Worm (Caenorhabditis elegans) whole organism, dauer: ENCODE data around the gene abf-4.
"Not testable (repeated sequence)": the region's sequence is repeated elsewhere in the genome, so short reads cannot be mapped to it uniquely, and the experiment has no call there.

Experiments used
- unc-62 ChIP-seq: sonication (generic microtip); optimal IDR thresholded peaks from 2 replicates; lab custom pipeline; 2017; ENCODE audit warnings: missing biosample characterization, missing genetic modification reagents, missing genetic modification characterization

abf-4 gene

ce11 chrV:20558270-20558669, at the start of gene abf-4:
Gene abf-4, minus strand, starts transcription at chrV:20558370.
- no peak for TF ChIP-seq unc-62 (GFP tag; lab: Kevin White, UChicago)

- no peak for TF ChIP-seq unc-62 (GFP tag; lab: Kevin White, UChicago)
Observed at ce11 chrV:20606617-20607016, 48.4 kb upstream of the abf-4 start, which contains the start of gene F46B3.23. Gene F46B3.23, minus strand, starts transcription at chrV:20606717.

- no peak for TF ChIP-seq unc-62 (GFP tag; lab: Kevin White, UChicago)
Observed at ce11 chrV:20604606-20605155, 46.5 kb upstream of the abf-4 start, which contains the start of gene ttr-57. Gene ttr-57, plus strand, starts transcription at chrV:20605105.

ce11 chrV:20603014-20603413, 44.8 kb upstream of the abf-4 start, which contains the start of gene ttr-11:
Gene ttr-11, plus strand, starts transcription at chrV:20603314.
- TF ChIP-seq unc-62 (GFP tag; lab: Kevin White, UChicago) = no peak

- TF ChIP-seq unc-62 (GFP tag; lab: Kevin White, UChicago) = no peak
Observed at ce11 chrV:20600704-20601103, 42.5 kb upstream of the abf-4 start.

- no peak for TF ChIP-seq unc-62 (GFP tag; lab: Kevin White, UChicago)
Observed at ce11 chrV:20599795-20600194, 41.6 kb upstream of the abf-4 start, which contains the start of gene col-163. Gene col-163, plus strand, starts transcription at chrV:20600095.

- TF ChIP-seq unc-62 (GFP tag; lab: Kevin White, UChicago) = no peak
Observed at ce11 chrV:20597076-20597475, 38.9 kb upstream of the abf-4 start, which contains the start of gene F46B3.1. Gene F46B3.1, minus strand, starts transcription at chrV:20597176.

- TF ChIP-seq unc-62 (GFP tag; lab: Kevin White, UChicago) = no peak
Observed at ce11 chrV:20595653-20596052, 37.5 kb upstream of the abf-4 start, which contains the start of gene F26F2.11. Gene F26F2.11, minus strand, starts transcription at chrV:20595753.

- no peak for TF ChIP-seq unc-62 (GFP tag; lab: Kevin White, UChicago)
Observed at ce11 chrV:20594746-20595145, 36.6 kb upstream of the abf-4 start, which contains the start of gene F26F2.10. Gene F26F2.10, minus strand, starts transcription at chrV:20594846.

- no peak for TF ChIP-seq unc-62 (GFP tag; lab: Kevin White, UChicago)
Observed at ce11 chrV:20580511-20581040, 22.4 kb upstream of the abf-4 start, which contains the start of gene F26F2.7. Gene F26F2.7, plus strand, starts transcription at chrV:20580990.

- no peak for TF ChIP-seq unc-62 (GFP tag; lab: Kevin White, UChicago)
Observed at ce11 chrV:20579534-20579933, 21.4 kb upstream of the abf-4 start, which contains the start of gene F26F2.8. Gene F26F2.8, plus strand, starts transcription at chrV:20579546.

ce11 chrV:20574872-20575271, 16.7 kb upstream of the abf-4 start:
- no peak for TF ChIP-seq unc-62 (GFP tag; lab: Kevin White, UChicago)

- no peak for TF ChIP-seq unc-62 (GFP tag; lab: Kevin White, UChicago)
Observed at ce11 chrV:20574314-20574713, 16.1 kb upstream of the abf-4 start, which contains the start of gene clec-263. Gene clec-263, plus strand, starts transcription at chrV:20574614.

- TF ChIP-seq unc-62 (GFP tag; lab: Kevin White, UChicago) = no peak
Observed at ce11 chrV:20573392-20573791, 15.2 kb upstream of the abf-4 start, which contains the start of gene F26F2.5. Gene F26F2.5, plus strand, starts transcription at chrV:20573692.

ce11 chrV:20568995-20569394, 10.8 kb upstream of the abf-4 start, which contains the start of gene F26F2.4:
Gene F26F2.4, plus strand, starts transcription at chrV:20569295.
- not testable (repeated sequence) for TF ChIP-seq unc-62 (GFP tag; lab: Kevin White, UChicago)

ce11 chrV:20566454-20566853, 8.3 kb upstream of the abf-4 start, which contains the start of gene F26F2.3:
Gene F26F2.3, minus strand, starts transcription at chrV:20566554.
- no peak for TF ChIP-seq unc-62 (GFP tag; lab: Kevin White, UChicago)
